Fruit fly (Drosophila melanogaster) whole organism, wandering third instar larva: ENCODE data around the gene Nt5b.

Experiments
- CrebA ChIP-seq: fragments of 200-800 bp; sonication (Bioruptor generic); optimal IDR thresholded peaks from 2 replicates; lab custom pipeline; 2016; ENCODE audit warnings: missing biosample characterization, mild to moderate bottlenecking, missing genetic modification characterization, borderline replicate concordance
- GATAd ChIP-seq: sonication (Bioruptor generic); optimal IDR thresholded peaks from 2 replicates; lab custom pipeline; 2016; ENCODE audit warnings: missing biosample characterization, missing genetic modification characterization
- HLH106 ChIP-seq: fragments of 200-800 bp; optimal IDR thresholded peaks from 3 replicates; lab custom pipeline; 2019; ENCODE audit warnings: missing biosample characterization, mild to moderate bottlenecking, missing genetic modification characterization, moderate library complexity
- Myc ChIP-seq: fragments of >200 bp; optimal IDR thresholded peaks from 2 replicates; lab custom pipeline; 2017
- OdsH ChIP-seq: fragments of 200-800 bp; sonication (Bioruptor generic); optimal IDR thresholded peaks from 2 replicates; lab custom pipeline; 2016; ENCODE audit warnings: missing biosample characterization, mild to moderate bottlenecking, missing genetic modification characterization
- Rel ChIP-seq, 2 experiments: fragments of 200-800 bp; sonication (Bioruptor generic) in 1 of 2; optimal IDR thresholded peaks; 2 replicates in 1 of 2; 3 replicates in 1 of 2; lab custom pipeline; 2016 to 2019; ENCODE audit warnings: mild to moderate bottlenecking in 2 of 2, missing biosample characterization in 2 of 2, missing genetic modification characterization in 2 of 2, moderate library complexity in 1 of 2
- br ChIP-seq: fragments of 200-800 bp; sonication (Bioruptor generic); optimal IDR thresholded peaks from 2 replicates; lab custom pipeline; 2016; ENCODE audit warnings: missing biosample characterization, missing genetic modification characterization
- dsf ChIP-seq: sonication (Bioruptor generic); optimal IDR thresholded peaks from 2 replicates; lab custom pipeline; 2016; ENCODE audit warnings: missing biosample characterization, missing genetic modification characterization, borderline replicate concordance
- fru ChIP-seq: fragments of 200-800 bp; sonication (Bioruptor generic); optimal IDR thresholded peaks from 3 replicates; lab custom pipeline; 2016; ENCODE audit warnings: missing biosample characterization, mild to moderate bottlenecking, missing genetic modification characterization
- pan ChIP-seq: fragments of >200 bp; optimal IDR thresholded peaks from 2 replicates; lab custom pipeline; 2017
- sage ChIP-seq: fragments of 200-800 bp; sonication (Bioruptor generic); optimal IDR thresholded peaks from 2 replicates; lab custom pipeline; 2016; ENCODE audit warnings: missing biosample characterization, mild to moderate bottlenecking, missing genetic modification characterization

DNA sequence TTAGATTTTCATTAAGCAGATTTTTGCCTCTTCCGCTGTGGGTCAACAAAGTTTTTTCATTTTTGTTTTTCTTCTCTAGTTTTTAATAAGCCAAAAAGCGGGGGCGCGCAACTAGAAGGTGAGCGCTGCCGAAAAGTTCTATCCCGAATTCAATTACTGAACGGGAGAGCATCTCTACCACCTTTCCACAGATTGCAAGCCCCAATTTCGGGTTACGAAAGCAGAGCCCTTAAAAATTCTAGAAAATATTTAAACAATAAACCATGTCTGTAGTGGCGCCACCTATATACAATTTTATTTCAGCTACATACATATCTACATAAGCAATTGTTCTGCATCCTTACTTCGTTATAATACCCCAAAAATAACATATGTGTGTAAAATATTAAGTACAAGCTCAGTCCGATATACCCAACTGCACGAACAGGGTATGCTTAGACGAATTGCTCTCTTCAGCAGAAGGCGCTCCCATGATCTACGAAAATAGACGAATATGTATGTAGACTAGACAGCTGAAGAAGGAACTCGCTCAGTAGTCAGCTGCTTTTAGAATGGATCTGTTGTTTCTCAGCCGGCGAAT lies 51.5 kb downstream of the Nt5b start, which contains the start of gene CG6106:
- no peak for TF ChIP-seq Rel (GFP tag; optimal IDR thresholded peaks at IDR 0.05; lab: Kevin White, UChicago)
- no peak for TF ChIP-seq Rel (tag; optimal IDR thresholded peaks at IDR 0.05; lab: Kevin White, UChicago)
- TF ChIP-seq OdsH (GFP tag; lab: Kevin White, UChicago): no peak
- no peak for TF ChIP-seq sage (GFP tag; lab: Kevin White, UChicago)
- TF ChIP-seq HLH106 (tag; lab: Kevin White, UChicago): no peak
- no peak for TF ChIP-seq CrebA (GFP tag; lab: Kevin White, UChicago)
- TF ChIP-seq dsf (GFP tag; lab: Kevin White, UChicago): no peak
- no peak for TF ChIP-seq GATAd
- no peak for TF ChIP-seq Myc (lab: Kevin White, UChicago)
- no peak for TF ChIP-seq br (GFP tag; lab: Kevin White, UChicago)
- TF ChIP-seq fru (GFP tag; lab: Kevin White, UChicago): no peak
- no peak for TF ChIP-seq pan (lab: Kevin White, UChicago)
